Worm (Caenorhabditis elegans) whole organism, young adult: ENCODE results near the gene ZK112.4.
"Not testable (repeated sequence)": the region's sequence is repeated elsewhere in the genome, so short reads cannot be mapped to it uniquely, and the experiment has no call there.

Experiments
- B0261.1 ChIP-seq: sonication (generic microtip); optimal IDR thresholded peaks from 2 replicates; lab custom pipeline; 2016; ENCODE audit warnings: mild to moderate bottlenecking, missing genetic modification characterization, moderate library complexity, missing compliant biosample characterization
- B0336.3 ChIP-seq: fragments of 200-800 bp; sonication (Bioruptor generic); IDR thresholded peaks from 2 replicates; pipeline ENCODE4 v1.3.6; 2022; ENCODE audit warnings: missing genetic modification characterization, missing compliant biosample characterization
- C17E4.6 ChIP-seq: fragments of 200-800 bp; sonication (Bioruptor generic); IDR thresholded peaks from 2 replicates; pipeline ENCODE4 v1.3.6; 2022; ENCODE audit warnings: missing genetic modification reagents, missing genetic modification characterization, missing compliant biosample characterization
- D2030.7 ChIP-seq: fragments of 200-800 bp; sonication (Bioruptor generic); IDR thresholded peaks from 2 replicates; pipeline ENCODE4 v1.3.6; 2022; ENCODE audit warnings: missing genetic modification reagents, missing genetic modification characterization, missing compliant biosample characterization
- F23B12.7 ChIP-seq: sonication (generic microtip); optimal IDR thresholded peaks from 2 replicates; lab custom pipeline; 2017; ENCODE audit warnings: missing genetic modification characterization, mild to moderate bottlenecking, missing compliant biosample characterization, antibody characterized with exemption, moderate library complexity; ENCODE audit not compliant: insufficient read depth
- F33H1.4 ChIP-seq: fragments of 200-800 bp; sonication (Bioruptor generic); IDR thresholded peaks from 2 replicates; pipeline ENCODE4 v1.3.6; 2022; ENCODE audit warnings: missing genetic modification reagents, missing genetic modification characterization, missing compliant biosample characterization
- F37B4.10 ChIP-seq: fragments of 200-800 bp; sonication (Bioruptor generic); IDR thresholded peaks from 2 replicates; pipeline ENCODE4 v1.3.6; 2022; ENCODE audit warnings: missing genetic modification characterization, missing compliant biosample characterization
- Y53F4B.3 ChIP-seq: fragments of 200-800 bp; sonication (Bioruptor generic); IDR thresholded peaks from 2 replicates; pipeline ENCODE4 v1.3.6; 2022; ENCODE audit warnings: missing genetic modification reagents, missing genetic modification characterization, missing compliant biosample characterization
- Y53G8AR.9 ChIP-seq: fragments of 200-800 bp; sonication (Bioruptor generic); conservative IDR thresholded peaks from 2 replicates; pipeline ENCODE4 v1.3.6; 2022; ENCODE audit warnings: missing genetic modification reagents, missing genetic modification characterization, missing compliant biosample characterization
- Y56A3A.18 ChIP-seq: fragments of 200-800 bp; sonication (Bioruptor generic); IDR thresholded peaks from 2 replicates; pipeline ENCODE4 v1.3.6; 2022; ENCODE audit warnings: missing genetic modification reagents, missing genetic modification characterization, missing compliant biosample characterization
- Y79H2A.3 ChIP-seq: fragments of 200-800 bp; sonication (Bioruptor generic); conservative IDR thresholded peaks from 2 replicates; pipeline ENCODE4 v1.3.6; 2022; ENCODE audit warnings: missing genetic modification reagents, missing genetic modification characterization, missing compliant biosample characterization
- Y95B8A.8 ChIP-seq: fragments of 200-800 bp; sonication (Bioruptor generic); IDR thresholded peaks from 2 replicates; pipeline ENCODE4 v1.3.6; 2022; ENCODE audit warnings: missing genetic modification reagents, missing genetic modification characterization, missing compliant biosample characterization
- aptf-3 ChIP-seq: fragments of 200-800 bp; sonication (Bioruptor generic); IDR thresholded peaks from 2 replicates; pipeline ENCODE4 v1.3.6; 2022; ENCODE audit warnings: missing genetic modification characterization, missing compliant biosample characterization
- attf-3 ChIP-seq: fragments of 200-800 bp; sonication (Bioruptor generic); conservative IDR thresholded peaks from 2 replicates; pipeline ENCODE4 v1.3.6; 2022; ENCODE audit warnings: missing genetic modification reagents, missing genetic modification characterization, missing compliant biosample characterization
- attf-5 ChIP-seq: fragments of 200-800 bp; sonication (Bioruptor generic); optimal IDR thresholded peaks from 2 replicates; lab custom pipeline; 2018; ENCODE audit warnings: mild to moderate bottlenecking, missing genetic modification characterization, missing compliant biosample characterization
- cebp-1 ChIP-seq, 2 experiments: fragments of 200-800 bp in 1 of 2; sonication (Bioruptor generic) in 1 of 2; sonication (generic microtip) in 1 of 2; IDR thresholded peaks in 1 of 2; optimal IDR thresholded peaks in 1 of 2; 2 replicates each; pipeline versions ENCODE4 v1.3.6 to Lab custom; 2017 to 2022; ENCODE audit warnings: missing compliant biosample characterization in 2 of 2, missing genetic modification characterization in 2 of 2, mild to moderate bottlenecking in 1 of 2, missing genetic modification reagents in 1 of 2, moderate library complexity in 1 of 2
- ceh-91 ChIP-seq: fragments of 200-800 bp; sonication (Bioruptor generic); IDR thresholded peaks from 2 replicates; pipeline ENCODE4 v1.3.6; 2022; ENCODE audit warnings: missing genetic modification reagents, missing genetic modification characterization, missing compliant biosample characterization
- chd-7 ChIP-seq: sonication (generic microtip); optimal IDR thresholded peaks from 2 replicates; lab custom pipeline; 2016; ENCODE audit warnings: mild to moderate bottlenecking, missing genetic modification characterization, moderate library complexity, missing compliant biosample characterization
- dox-1 ChIP-seq: fragments of 200-800 bp; sonication (Bioruptor generic); IDR thresholded peaks from 2 replicates; pipeline ENCODE4 v1.3.6; 2022; ENCODE audit warnings: missing genetic modification reagents, missing genetic modification characterization, missing compliant biosample characterization
- egrh-3 ChIP-seq: fragments of 200-800 bp; sonication (Bioruptor generic); IDR thresholded peaks from 2 replicates; pipeline ENCODE4 v1.3.6; 2022; ENCODE audit warnings: missing genetic modification reagents, missing genetic modification characterization, missing compliant biosample characterization
- ekl-4 ChIP-seq: fragments of 200-800 bp; sonication (Bioruptor generic); IDR thresholded peaks from 2 replicates; pipeline ENCODE4 v1.3.6; 2022; ENCODE audit warnings: missing genetic modification reagents, missing genetic modification characterization, missing compliant biosample characterization
- hmg-1.2 ChIP-seq: fragments of 200-800 bp; sonication (Bioruptor generic); IDR thresholded peaks from 2 replicates; pipeline ENCODE4 v1.3.6; 2022; ENCODE audit warnings: missing genetic modification reagents, missing genetic modification characterization, missing compliant biosample characterization
- hmg-20 ChIP-seq: fragments of 200-800 bp; sonication (Bioruptor generic); IDR thresholded peaks from 2 replicates; pipeline ENCODE4 v1.3.6; 2022; ENCODE audit warnings: missing genetic modification reagents, missing genetic modification characterization, missing compliant biosample characterization
- hrde-1 ChIP-seq: sonication (generic microtip); optimal IDR thresholded peaks from 2 replicates; lab custom pipeline; 2016; ENCODE audit warnings: missing genetic modification characterization, mild to moderate bottlenecking, missing compliant biosample characterization, moderate library complexity, missing genotype, missing genetic modification reagents, borderline replicate concordance
- hsf-1 ChIP-seq: fragments of 200-800 bp; sonication (Bioruptor generic); IDR thresholded peaks from 2 replicates; pipeline ENCODE4 v1.3.6; 2022; ENCODE audit warnings: missing genetic modification reagents, missing genetic modification characterization, missing compliant biosample characterization
- lag-1 ChIP-seq: fragments of 200-800 bp; sonication (Bioruptor generic); IDR thresholded peaks from 2 replicates; pipeline ENCODE4 v1.3.6; 2022; ENCODE audit warnings: missing genetic modification reagents, missing genetic modification characterization, missing compliant biosample characterization
- let-607 ChIP-seq, 2 experiments: fragments of 200-800 bp in 1 of 2; sonication (Bioruptor generic) in 1 of 2; sonication (generic microtip) in 1 of 2; optimal IDR thresholded peaks; 2 replicates each; lab custom pipeline; 2016 to 2018; ENCODE audit warnings: mild to moderate bottlenecking in 2 of 2, missing compliant biosample characterization in 2 of 2, missing genetic modification characterization in 2 of 2, moderate library complexity in 2 of 2, missing genotype in 1 of 2
- lin-40 ChIP-seq: sonication (generic microtip); optimal IDR thresholded peaks from 2 replicates; lab custom pipeline; 2016; ENCODE audit warnings: missing genetic modification characterization, mild to moderate bottlenecking, missing compliant biosample characterization, missing genotype, missing genetic modification reagents
- lin-54 ChIP-seq: fragments of 200-800 bp; sonication (Bioruptor generic); optimal IDR thresholded peaks from 2 replicates; lab custom pipeline; 2018; ENCODE audit warnings: mild to moderate bottlenecking, missing genetic modification characterization, missing compliant biosample characterization
- lsl-1 ChIP-seq: fragments of 200-800 bp; sonication (Bioruptor generic); optimal IDR thresholded peaks from 2 replicates; lab custom pipeline; 2018; ENCODE audit warnings: mild to moderate bottlenecking, missing genetic modification characterization, moderate library complexity, missing compliant biosample characterization
- madf-3 ChIP-seq: fragments of 200-800 bp; sonication (Bioruptor generic); IDR thresholded peaks from 2 replicates; pipeline ENCODE4 v1.3.6; 2022; ENCODE audit warnings: missing genetic modification reagents, missing genetic modification characterization, missing compliant biosample characterization
- madf-6 ChIP-seq: fragments of 200-800 bp; sonication (Bioruptor generic); IDR thresholded peaks from 2 replicates; pipeline ENCODE4 v1.3.6; 2022; ENCODE audit warnings: missing genetic modification reagents, missing genetic modification characterization, missing compliant biosample characterization
- mcd-1 ChIP-seq: fragments of 200-800 bp; sonication (Bioruptor generic); IDR thresholded peaks from 2 replicates; pipeline ENCODE4 v1.3.6; 2022; ENCODE audit warnings: missing genetic modification reagents, missing genetic modification characterization, missing compliant biosample characterization
- mxl-1 ChIP-seq: sonication (generic microtip); optimal IDR thresholded peaks from 2 replicates; lab custom pipeline; 2016; ENCODE audit warnings: missing genetic modification characterization, missing compliant biosample characterization
- nfyb-1 ChIP-seq: fragments of 200-800 bp; sonication (Bioruptor generic); IDR thresholded peaks from 2 replicates; pipeline ENCODE4 v1.3.6; 2022; ENCODE audit warnings: missing genetic modification reagents, missing genetic modification characterization, missing compliant biosample characterization
- nhr-27 ChIP-seq: fragments of 200-800 bp; sonication (Bioruptor generic); optimal IDR thresholded peaks from 2 replicates; lab custom pipeline; 2018; ENCODE audit warnings: mild to moderate bottlenecking, missing genetic modification characterization, moderate library complexity, missing compliant biosample characterization
- nhr-80 ChIP-seq: sonication (generic microtip); optimal IDR thresholded peaks from 2 replicates; lab custom pipeline; 2016; ENCODE audit warnings: missing genetic modification characterization, missing compliant biosample characterization
- pbrm-1 ChIP-seq: fragments of 200-800 bp; sonication (Bioruptor generic); IDR thresholded peaks from 2 replicates; pipeline ENCODE4 v1.3.6; 2022; ENCODE audit warnings: missing genetic modification reagents, missing genetic modification characterization, missing compliant biosample characterization
- rcor-1 ChIP-seq: fragments of 200-800 bp; sonication (Bioruptor generic); IDR thresholded peaks from 2 replicates; pipeline ENCODE4 v1.3.6; 2022; ENCODE audit warnings: missing genetic modification reagents, missing genetic modification characterization, missing compliant biosample characterization
- rec-8 ChIP-seq, 2 experiments: sonication (generic microtip); optimal IDR thresholded peaks; 2 replicates each; lab custom pipeline; 2016; ENCODE audit warnings: mild to moderate bottlenecking in 2 of 2, missing genetic modification characterization in 2 of 2, missing genetic modification reagents in 2 of 2, missing genotype in 2 of 2, missing biosample characterization in 1 of 2, missing compliant biosample characterization in 1 of 2, moderate library complexity in 1 of 2
- rpc-1 ChIP-seq, 2 experiments: fragments of 150-350 bp in 1 of 2; sonication (generic microtip) in 1 of 2; optimal IDR thresholded peaks; 2 replicates each; lab custom pipeline; 2014 to 2018; ENCODE audit warnings: missing biosample characterization in 1 of 2, missing genetic modification characterization in 1 of 2, missing genetic modification reagents in 1 of 2, missing genotype in 1 of 2
- somi-1 ChIP-seq: fragments of 200-800 bp; sonication (Bioruptor generic); optimal IDR thresholded peaks from 2 replicates; lab custom pipeline; 2018; ENCODE audit warnings: mild to moderate bottlenecking, missing genetic modification characterization, missing compliant biosample characterization
- tbp1 ChIP-seq: fragments of 200-800 bp; sonication (Bioruptor generic); optimal IDR thresholded peaks from 2 replicates; lab custom pipeline; 2018; ENCODE audit warnings: mild to moderate bottlenecking, missing genetic modification characterization, missing compliant biosample characterization
- ztf-18 ChIP-seq: sonication (generic microtip); optimal IDR thresholded peaks from 2 replicates; lab custom pipeline; 2016; ENCODE audit warnings: missing genotype, mild to moderate bottlenecking, missing genetic modification characterization, missing compliant biosample characterization

The ZK112.4 gene

DNA sequence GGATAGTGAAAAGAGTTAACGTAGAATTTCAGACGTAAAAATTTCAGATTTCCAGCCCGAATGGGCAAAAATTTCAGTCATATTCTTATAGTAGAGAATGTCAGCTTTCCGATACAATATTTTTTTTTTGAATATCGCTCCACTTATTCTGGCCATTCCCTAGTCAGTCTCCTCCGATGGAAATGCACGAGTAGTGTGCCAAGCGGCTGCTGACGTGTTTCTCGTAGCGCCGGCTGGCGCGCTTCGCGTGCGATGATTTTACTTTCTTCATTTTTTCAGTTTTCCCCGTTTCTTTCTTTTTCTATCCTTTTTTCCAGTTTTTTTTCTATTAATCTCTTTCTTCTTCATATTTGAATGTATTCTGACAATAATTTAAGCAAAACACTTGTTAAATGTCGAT, 41.2 kb upstream of the ZK112.4 start:
- peak; percentile 70 for TF ChIP-seq rcor-1 (GFP tag; lab: Robert Waterston, UW)
- peak; percentile 61 for TF ChIP-seq madf-6 (GFP tag; lab: Robert Waterston, UW)
- peak; percentile 82 for TF ChIP-seq pbrm-1
- TF ChIP-seq cebp-1 (GFP tag; IDR thresholded peaks at IDR 0.05; lab: Robert Waterston, UW), result not testable (repeated sequence)
- TF ChIP-seq cebp-1 (tag; optimal IDR thresholded peaks at IDR 0.05; lab: Kevin White, UChicago), result peak; percentile 59
- 0 out of 2 replicates have a peak, but pooled peaks have one; percentile 27 for TF ChIP-seq B0336.3 (GFP tag; lab: Robert Waterston, UW)
- peak; percentile 66 for TF ChIP-seq tbp1 (GFP tag; lab: Kevin White, UChicago)
- TF ChIP-seq hmg-20 (GFP tag; lab: Robert Waterston, UW), result 0 out of 2 replicates have a peak, but pooled peaks have one; percentile 9
- peak; percentile 64 for TF ChIP-seq ekl-4 (GFP tag; lab: Robert Waterston, UW)
- peak; percentile 32 for TF ChIP-seq attf-5 (GFP tag; lab: Kevin White, UChicago)
- peak; percentile 60; the same call in 1 of the 2 replicates for TF ChIP-seq hsf-1
- peak; percentile 77 for TF ChIP-seq nfyb-1 (GFP tag; lab: Robert Waterston, UW)
- TF ChIP-seq B0261.1 (tag; lab: Kevin White, UChicago), result peak; percentile 62
- TF ChIP-seq D2030.7 (GFP tag; lab: Robert Waterston, UW), result peak; percentile 70
- peak; percentile 67; the same call in 1 of the 2 replicates for TF ChIP-seq madf-3 (GFP tag; lab: Robert Waterston, UW)
- peak; percentile 53 for TF ChIP-seq lin-54 (GFP tag; lab: Kevin White, UChicago)
- peak; percentile 87 for TF ChIP-seq mcd-1
- peak; percentile 74 for TF ChIP-seq Y95B8A.8 (GFP tag; lab: Robert Waterston, UW)
- peak; percentile 62 for TF ChIP-seq F33H1.4
- TF ChIP-seq let-607 (tag; optimal IDR thresholded peaks at IDR 0.05; lab: Kevin White, UChicago), result peak in 1 of 2 experiments; percentile 5
- peak; percentile 94 for TF ChIP-seq ztf-18
- TF ChIP-seq attf-3 (GFP tag; lab: Robert Waterston, UW), result peak; percentile 77
- peak; percentile 57; the same call in 1 of the 2 replicates for TF ChIP-seq C17E4.6 (GFP tag; lab: Robert Waterston, UW)
- peak; percentile 3 for TF ChIP-seq nhr-80 (tag; lab: Kevin White, UChicago)
- 0 out of 2 replicates have a peak, but pooled peaks have one; percentile 17 for TF ChIP-seq ceh-91
- peak; percentile 91 for TF ChIP-seq dox-1 (GFP tag; lab: Robert Waterston, UW)
- TF ChIP-seq lsl-1 (GFP tag; lab: Kevin White, UChicago), result peak; percentile 34
- TF ChIP-seq lin-40 (tag; lab: Kevin White, UChicago), result peak; percentile 34
- peak; percentile 90 for TF ChIP-seq Y53G8AR.9 (GFP tag; lab: Robert Waterston, UW)
- peak; percentile 5 for TF ChIP-seq rpc-1 (optimal IDR thresholded peaks at IDR 0.05; lab: Kevin White, UChicago)
- TF ChIP-seq rpc-1 (tag; optimal IDR thresholded peaks at IDR 0.05; lab: Kevin White, UChicago), result peak; percentile 64
- TF ChIP-seq hmg-1.2 (GFP tag; lab: Robert Waterston, UW), result peak; percentile 47
- TF ChIP-seq Y56A3A.18 (GFP tag; lab: Robert Waterston, UW), result peak; percentile 55; the same call in 1 of the 2 replicates

DNA sequence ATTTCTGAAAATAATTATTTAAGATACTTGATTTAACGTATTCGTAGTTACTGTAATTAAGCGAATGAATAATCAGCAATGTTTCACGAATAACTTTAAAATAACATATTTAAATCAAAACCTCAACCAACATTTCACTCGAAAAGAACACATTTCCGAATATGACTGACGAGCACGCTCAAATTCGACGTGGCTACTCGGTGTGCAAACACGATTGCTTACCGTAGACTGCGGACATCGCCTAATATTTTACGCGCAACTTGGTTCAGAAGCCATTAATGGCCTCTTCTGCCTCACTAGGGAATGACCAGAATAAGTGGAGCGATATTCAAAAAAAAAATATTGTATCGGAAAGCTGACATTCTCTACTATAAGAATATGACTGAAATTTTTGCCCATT, 40.2 kb upstream of the ZK112.4 start, which contains the start of gene snu-23:
Gene snu-23 (minus strand): TSS at position 156 of the 400 bp plus-strand sequence.
- no peak for TF ChIP-seq Y53F4B.3 (GFP tag; lab: Robert Waterston, UW)
- peak; percentile 42 for TF ChIP-seq B0261.1 (tag; lab: Kevin White, UChicago)
- no peak for TF ChIP-seq hrde-1 (tag; lab: Kevin White, UChicago)
- TF ChIP-seq egrh-3 (GFP tag; lab: Robert Waterston, UW), result no peak
- 0 out of 2 replicates have a peak, but pooled peaks have one; percentile 18 for TF ChIP-seq attf-3 (GFP tag; lab: Robert Waterston, UW)
- TF ChIP-seq F37B4.10 (GFP tag; lab: Robert Waterston, UW), result no peak
- no peak for TF ChIP-seq rpc-1 (optimal IDR thresholded peaks at IDR 0.05; lab: Kevin White, UChicago)
- peak; percentile 32 for TF ChIP-seq rpc-1 (tag; optimal IDR thresholded peaks at IDR 0.05; lab: Kevin White, UChicago)
- no peak for TF ChIP-seq B0336.3 (GFP tag; lab: Robert Waterston, UW)
- peak; percentile 5 for TF ChIP-seq ztf-18
- TF ChIP-seq chd-7 (tag; lab: Kevin White, UChicago), result no peak
- TF ChIP-seq lsl-1 (GFP tag; lab: Kevin White, UChicago), result peak; percentile 38
- no peak for TF ChIP-seq somi-1 (GFP tag; lab: Kevin White, UChicago)
- TF ChIP-seq tbp1 (GFP tag; lab: Kevin White, UChicago), result peak; percentile 47
- no peak for TF ChIP-seq Y79H2A.3
- TF ChIP-seq rcor-1 (GFP tag; lab: Robert Waterston, UW), result no peak
- no peak for TF ChIP-seq mxl-1 (tag; lab: Kevin White, UChicago)
- TF ChIP-seq madf-3 (GFP tag; lab: Robert Waterston, UW), result 0 out of 2 replicates have a peak, but pooled peaks have one; percentile 48
- no peak for TF ChIP-seq rec-8 (tag; optimal IDR thresholded peaks at IDR 0.05; lab: Kevin White, UChicago)
- no peak for TF ChIP-seq nhr-27 (tag; lab: Kevin White, UChicago)
- TF ChIP-seq lag-1 (GFP tag; lab: Robert Waterston, UW), result no peak
- no peak for TF ChIP-seq F23B12.7 (tag; lab: Kevin White, UChicago)
- TF ChIP-seq aptf-3, result no peak
